Worm (Caenorhabditis elegans) whole organism, early embryonic: Measurements from ENCODE around the gene tat-3.

Experiments
- B0310.2 ChIP-seq: sonication (generic microtip); optimal IDR thresholded peaks from 2 replicates; lab custom pipeline; 2016; ENCODE audit warnings: mild to moderate bottlenecking, missing genetic modification characterization, missing compliant biosample characterization
- F13C5.2 ChIP-seq: sonication (generic microtip); optimal IDR thresholded peaks from 2 replicates; lab custom pipeline; 2017; ENCODE audit warnings: mild to moderate bottlenecking, missing genetic modification characterization, inconsistent platforms, missing compliant biosample characterization
- aly-1 ChIP-seq: sonication (generic microtip); optimal IDR thresholded peaks from 2 replicates; lab custom pipeline; 2016; ENCODE audit warnings: missing genetic modification characterization, missing compliant biosample characterization
- ama-1 ChIP-seq: fragments of 150-350 bp; optimal IDR thresholded peaks from 2 replicates; lab custom pipeline; 2014
- ceh-13 ChIP-seq: fragments of 200-800 bp; sonication (Bioruptor generic); optimal IDR thresholded peaks from 2 replicates; lab custom pipeline; 2018; ENCODE audit warnings: mild to moderate bottlenecking, missing genetic modification characterization, missing compliant biosample characterization
- ceh-36 ChIP-seq: sonication (generic microtip); optimal IDR thresholded peaks from 2 replicates; lab custom pipeline; 2016; ENCODE audit warnings: missing genetic modification characterization, inconsistent platforms, missing compliant biosample characterization
- ets-7 ChIP-seq: sonication (generic microtip); optimal IDR thresholded peaks from 2 replicates; lab custom pipeline; 2016; ENCODE audit warnings: missing genotype, missing genetic modification characterization, missing compliant biosample characterization
- flt-1 ChIP-seq: fragments of 200-800 bp; sonication (Bioruptor generic); IDR thresholded peaks from 2 replicates; pipeline ENCODE4 v1.3.6; 2022; ENCODE audit warnings: missing genetic modification characterization, missing compliant biosample characterization
- hmbx-1 ChIP-seq: sonication (generic microtip); optimal IDR thresholded peaks from 2 replicates; lab custom pipeline; 2016; ENCODE audit warnings: mild to moderate bottlenecking, missing genetic modification characterization, missing compliant biosample characterization
- hmg-4 ChIP-seq: fragments of 200-800 bp; sonication (Bioruptor generic); optimal IDR thresholded peaks from 2 replicates; lab custom pipeline; 2018; ENCODE audit warnings: mild to moderate bottlenecking, missing genetic modification characterization, missing compliant biosample characterization
- hnd-1 ChIP-seq: sonication (generic microtip); optimal IDR thresholded peaks from 2 replicates; lab custom pipeline; 2016; ENCODE audit warnings: missing genetic modification characterization, missing compliant biosample characterization
- pes-1 ChIP-seq: fragments of 200-800 bp; sonication (Bioruptor generic); IDR thresholded peaks from 2 replicates; pipeline ENCODE4 v1.3.6; 2022; ENCODE audit warnings: missing genetic modification reagents, missing genetic modification characterization, missing compliant biosample characterization
- scrt-1 ChIP-seq: fragments of 200-800 bp; sonication (Bioruptor generic); IDR thresholded peaks from 2 replicates; pipeline ENCODE4 v1.3.6; 2022; ENCODE audit warnings: missing genetic modification characterization, missing compliant biosample characterization
- sea-1 ChIP-seq: fragments of 200-800 bp; sonication (Bioruptor generic); conservative IDR thresholded peaks from 2 replicates; pipeline ENCODE4 v1.3.6; 2022; ENCODE audit warnings: missing genetic modification characterization, missing compliant biosample characterization
- tbx-11 ChIP-seq: fragments of 200-800 bp; sonication (Bioruptor generic); IDR thresholded peaks from 2 replicates; pipeline ENCODE4 v1.3.6; 2022; ENCODE audit warnings: missing genetic modification characterization, missing compliant biosample characterization
- tbx-37 ChIP-seq: fragments of 200-800 bp; sonication (Bioruptor generic); conservative IDR thresholded peaks from 2 replicates; pipeline ENCODE4 v1.3.6; 2022; ENCODE audit warnings: missing genetic modification reagents, missing genetic modification characterization, missing compliant biosample characterization
- tra-4 ChIP-seq: sonication (generic microtip); optimal IDR thresholded peaks from 2 replicates; lab custom pipeline; 2017; ENCODE audit warnings: missing genetic modification characterization, missing compliant biosample characterization

The tat-3 gene

ce11 chrIII:10719057-10719456, 11.4 kb downstream of the tat-3 start:
- TF ChIP-seq F13C5.2 (tag; lab: Kevin White, UChicago), result no peak
- no peak for TF ChIP-seq sea-1 (GFP tag; lab: Robert Waterston, UW)
- no peak for TF ChIP-seq aly-1
- TF ChIP-seq B0310.2, result no peak
- TF ChIP-seq tra-4 (tag; lab: Kevin White, UChicago), result no peak
- TF ChIP-seq ama-1 (lab: Kevin White, UChicago), result no peak
- TF ChIP-seq scrt-1 (GFP tag; lab: Robert Waterston, UW), result no peak
- no peak for TF ChIP-seq hnd-1
- TF ChIP-seq ets-7 (tag; lab: Kevin White, UChicago), result no peak
- no peak for TF ChIP-seq flt-1
- TF ChIP-seq hmbx-1, result no peak
- TF ChIP-seq pes-1 (GFP tag; lab: Robert Waterston, UW), result no peak
- TF ChIP-seq tbx-37 (GFP tag; lab: Robert Waterston, UW), result no peak
- TF ChIP-seq ceh-13, result no peak

ce11 chrIII:10718078-10718477, 12.4 kb downstream of the tat-3 start:
- TF ChIP-seq aly-1 (no peak), tbx-37 (GFP tag; lab: Robert Waterston, UW) (no peak), ceh-13 (no peak), tra-4 (tag; lab: Kevin White, UChicago) (no peak), ets-7 (tag; lab: Kevin White, UChicago) (no peak), ceh-36 (tag; lab: Kevin White, UChicago) (no peak), pes-1 (GFP tag; lab: Robert Waterston, UW) (no peak), ama-1 (lab: Kevin White, UChicago) (no peak), hmbx-1 (no peak), hnd-1 (no peak), hmg-4 (GFP tag; lab: Kevin White, UChicago) (no peak), tbx-11 (no peak), F13C5.2 (tag; lab: Kevin White, UChicago) (no peak), flt-1 (no peak), sea-1 (GFP tag; lab: Robert Waterston, UW) (no peak)

- TF ChIP-seq ets-7 (tag; lab: Kevin White, UChicago) (no peak), flt-1 (no peak), ama-1 (lab: Kevin White, UChicago) (no peak), B0310.2 (no peak), aly-1 (no peak), tbx-37 (GFP tag; lab: Robert Waterston, UW) (no peak), hmg-4 (GFP tag; lab: Kevin White, UChicago) (no peak), scrt-1 (GFP tag; lab: Robert Waterston, UW) (no peak), hmbx-1 (no peak), tbx-11 (no peak), pes-1 (GFP tag; lab: Robert Waterston, UW) (no peak), F13C5.2 (tag; lab: Kevin White, UChicago) (no peak), ceh-13 (no peak), tra-4 (tag; lab: Kevin White, UChicago) (no peak), hnd-1 (no peak), sea-1 (GFP tag; lab: Robert Waterston, UW) (no peak), ceh-36 (tag; lab: Kevin White, UChicago) (no peak)
Measured at ce11 chrIII:10717479-10717878, 13.0 kb downstream of the tat-3 start.

ce11 chrIII:10716091-10716490, 14.4 kb downstream of the tat-3 start, which contains the start of gene W09D10.4:
Gene W09D10.4 (minus strand): TSS chrIII:10716191.
- TF ChIP-seq hnd-1 (no peak), tbx-11 (no peak), scrt-1 (GFP tag; lab: Robert Waterston, UW) (no peak), B0310.2 (no peak), ceh-13 (no peak), aly-1 (no peak), F13C5.2 (tag; lab: Kevin White, UChicago) (no peak), hmbx-1 (no peak), ets-7 (tag; lab: Kevin White, UChicago) (no peak), flt-1 (no peak), ama-1 (lab: Kevin White, UChicago) (no peak), hmg-4 (GFP tag; lab: Kevin White, UChicago) (no peak), ceh-36 (tag; lab: Kevin White, UChicago) (no peak)

- TF ChIP-seq B0310.2 (no peak), hmg-4 (GFP tag; lab: Kevin White, UChicago) (no peak), F13C5.2 (tag; lab: Kevin White, UChicago) (no peak), tbx-37 (GFP tag; lab: Robert Waterston, UW) (no peak), tra-4 (tag; lab: Kevin White, UChicago) (no peak), ama-1 (lab: Kevin White, UChicago) (no peak), pes-1 (GFP tag; lab: Robert Waterston, UW) (no peak), scrt-1 (GFP tag; lab: Robert Waterston, UW) (no peak), ceh-13 (no peak), aly-1 (no peak), tbx-11 (no peak), sea-1 (GFP tag; lab: Robert Waterston, UW) (no peak), hnd-1 (no peak), flt-1 (no peak), ets-7 (tag; lab: Kevin White, UChicago) (no peak), hmbx-1 (no peak), ceh-36 (tag; lab: Kevin White, UChicago) (no peak)
Measured at ce11 chrIII:10714541-10714940, 16.0 kb downstream of the tat-3 start.

ce11 chrIII:10711192-10711673, 19.3 kb downstream of the tat-3 start, which contains the start of gene W09D10.5:
Gene W09D10.5 (minus strand): TSS chrIII:10711536.
- no peak for TF ChIP-seq scrt-1 (GFP tag; lab: Robert Waterston, UW)
- no peak for TF ChIP-seq sea-1 (GFP tag; lab: Robert Waterston, UW)
- peak; percentile 85 for TF ChIP-seq ama-1 (lab: Kevin White, UChicago)
- no peak for TF ChIP-seq tbx-11

ce11 chrIII:10709676-10710075, 20.8 kb downstream of the tat-3 start:
- TF ChIP-seq tbx-37 (GFP tag; lab: Robert Waterston, UW), result no peak
- TF ChIP-seq F13C5.2 (tag; lab: Kevin White, UChicago), result no peak
- TF ChIP-seq hnd-1, result no peak
- TF ChIP-seq hmbx-1, result no peak
- no peak for TF ChIP-seq ceh-13
- TF ChIP-seq tbx-11, result no peak
- no peak for TF ChIP-seq scrt-1 (GFP tag; lab: Robert Waterston, UW)
- TF ChIP-seq aly-1, result no peak
- TF ChIP-seq B0310.2, result no peak
- no peak for TF ChIP-seq flt-1
- no peak for TF ChIP-seq ceh-36 (tag; lab: Kevin White, UChicago)
- TF ChIP-seq hmg-4 (GFP tag; lab: Kevin White, UChicago), result no peak
- TF ChIP-seq ama-1 (lab: Kevin White, UChicago), result no peak
